Worm (Caenorhabditis elegans) whole organism, L1 larva: ENCODE results near the gene tbg-1.

Source experiments
- aly-2 ChIP-seq: fragments of 150-350 bp; optimal IDR thresholded peaks from 2 replicates; lab custom pipeline; 2014; ENCODE audit warnings: missing biosample characterization, missing genetic modification characterization
- ceh-82 ChIP-seq, 3 experiments: fragments of 150-350 bp in 1 of 3; sonication (generic microtip) in 2 of 3; optimal IDR thresholded peaks; 2 replicates each; lab custom pipeline; 2014 to 2017; ENCODE audit warnings: missing biosample characterization in 3 of 3, missing genetic modification characterization in 3 of 3
- lsy-2 ChIP-seq, 2 experiments: fragments of 150-350 bp; optimal IDR thresholded peaks; 2 replicates each; lab custom pipeline; 2014; ENCODE audit warnings: missing biosample characterization in 2 of 2, missing genetic modification characterization in 2 of 2
- nhr-11 ChIP-seq: fragments of 150-350 bp; optimal IDR thresholded peaks from 2 replicates; lab custom pipeline; 2014; ENCODE audit warnings: missing biosample characterization, missing genetic modification characterization
- nhr-28 ChIP-seq: fragments of 150-350 bp; optimal IDR thresholded peaks from 2 replicates; lab custom pipeline; 2014; ENCODE audit warnings: missing biosample characterization, missing genetic modification characterization
- pax-3 ChIP-seq: fragments of 200-800 bp; sonication (Bioruptor generic); optimal IDR thresholded peaks from 2 replicates; lab custom pipeline; 2018; ENCODE audit warnings: mild to moderate bottlenecking, missing genetic modification characterization, moderate library complexity, missing compliant biosample characterization
- vab-15 ChIP-seq: sonication (generic microtip); optimal IDR thresholded peaks from 2 replicates; lab custom pipeline; 2017; ENCODE audit warnings: missing genotype, mild to moderate bottlenecking, missing genetic modification characterization, missing compliant biosample characterization
- ztf-11 ChIP-seq, 2 experiments: sonication (generic microtip); optimal IDR thresholded peaks; 2 replicates each; lab custom pipeline; 2016 to 2017; ENCODE audit warnings: missing genetic modification characterization in 2 of 2, missing biosample characterization in 1 of 2, missing compliant biosample characterization in 1 of 2
- ztf-4 ChIP-seq: fragments of 150-350 bp; optimal IDR thresholded peaks from 2 replicates; lab custom pipeline; 2014; ENCODE audit warnings: missing biosample characterization, missing genetic modification characterization

- no peak for TF ChIP-seq pax-3
- no peak for TF ChIP-seq ceh-82 (tag; optimal IDR thresholded peaks at IDR 0.05; lab: Kevin White, UChicago)
- no peak for TF ChIP-seq nhr-28
- TF ChIP-seq lsy-2 (tag; optimal IDR thresholded peaks at IDR 0.05; lab: Kevin White, UChicago) = no peak
- no peak for TF ChIP-seq ztf-11 (tag; optimal IDR thresholded peaks at IDR 0.05; lab: Kevin White, UChicago)
- TF ChIP-seq nhr-11 (tag; lab: Kevin White, UChicago) = no peak
- no peak for TF ChIP-seq vab-15 (tag; lab: Kevin White, UChicago)
- no peak for TF ChIP-seq aly-2 (tag; lab: Kevin White, UChicago)
- no peak for TF ChIP-seq ztf-4 (tag; lab: Kevin White, UChicago)
Measured at ce11 chrIII:9663943-9664342, 35.0 kb upstream of the tbg-1 start.
